Worm (Caenorhabditis elegans) whole organism, early embryonic: ENCODE results near the gene cnc-1.

Experiments used
- F13C5.2 ChIP-seq: sonication (generic microtip); optimal IDR thresholded peaks from 2 replicates; lab custom pipeline; 2017; ENCODE audit warnings: mild to moderate bottlenecking, missing genetic modification characterization, inconsistent platforms, missing compliant biosample characterization
- aly-1 ChIP-seq: sonication (generic microtip); optimal IDR thresholded peaks from 2 replicates; lab custom pipeline; 2016; ENCODE audit warnings: missing genetic modification characterization, missing compliant biosample characterization
- ceh-36 ChIP-seq: sonication (generic microtip); optimal IDR thresholded peaks from 2 replicates; lab custom pipeline; 2016; ENCODE audit warnings: missing genetic modification characterization, inconsistent platforms, missing compliant biosample characterization
- ets-7 ChIP-seq: sonication (generic microtip); optimal IDR thresholded peaks from 2 replicates; lab custom pipeline; 2016; ENCODE audit warnings: missing genotype, missing genetic modification characterization, missing compliant biosample characterization
- flt-1 ChIP-seq: fragments of 200-800 bp; sonication (Bioruptor generic); IDR thresholded peaks from 2 replicates; pipeline ENCODE4 v1.3.6; 2022; ENCODE audit warnings: missing genetic modification characterization, missing compliant biosample characterization
- hmbx-1 ChIP-seq: sonication (generic microtip); optimal IDR thresholded peaks from 2 replicates; lab custom pipeline; 2016; ENCODE audit warnings: mild to moderate bottlenecking, missing genetic modification characterization, missing compliant biosample characterization
- hnd-1 ChIP-seq: sonication (generic microtip); optimal IDR thresholded peaks from 2 replicates; lab custom pipeline; 2016; ENCODE audit warnings: missing genetic modification characterization, missing compliant biosample characterization
- scrt-1 ChIP-seq: fragments of 200-800 bp; sonication (Bioruptor generic); IDR thresholded peaks from 2 replicates; pipeline ENCODE4 v1.3.6; 2022; ENCODE audit warnings: missing genetic modification characterization, missing compliant biosample characterization
- sea-1 ChIP-seq: fragments of 200-800 bp; sonication (Bioruptor generic); conservative IDR thresholded peaks from 2 replicates; pipeline ENCODE4 v1.3.6; 2022; ENCODE audit warnings: missing genetic modification characterization, missing compliant biosample characterization
- tbx-37 ChIP-seq: fragments of 200-800 bp; sonication (Bioruptor generic); conservative IDR thresholded peaks from 2 replicates; pipeline ENCODE4 v1.3.6; 2022; ENCODE audit warnings: missing genetic modification reagents, missing genetic modification characterization, missing compliant biosample characterization

- TF ChIP-seq aly-1 (tag; lab: Kevin White, UChicago) (no peak), ets-7 (tag; lab: Kevin White, UChicago) (no peak), F13C5.2 (tag; lab: Kevin White, UChicago) (no peak), scrt-1 (GFP tag; lab: Robert Waterston, UW) (no peak), hmbx-1 (tag; lab: Kevin White, UChicago) (no peak), hnd-1 (tag; lab: Kevin White, UChicago) (no peak), flt-1 (GFP tag; lab: Robert Waterston, UW) (no peak), tbx-37 (no peak), ceh-36 (no peak), sea-1 (GFP tag; lab: Robert Waterston, UW) (no peak)
Observed at ce11 chrV:1491510-1491909, 47.4 kb upstream of the cnc-1 start, which contains the start of gene C38C3.6.
